Fruit fly (Drosophila melanogaster) whole organism, embryonic: ENCODE data around the gene CG13634.

ENCODE experiments used
- Awh ChIP-seq: fragments of 200-800 bp; sonication (Bioruptor generic); IDR thresholded peaks from 2 replicates; pipeline ENCODE4, ENCODE4 v1.3.6; 2022; ENCODE audit warnings: missing biosample characterization, missing genetic modification characterization
- CG1024 ChIP-seq: fragments of 200-800 bp; sonication (Bioruptor generic); IDR thresholded peaks from 2 replicates; pipeline ENCODE4 v1.3.6; 2022; ENCODE audit warnings: missing biosample characterization, missing genetic modification characterization
- CG15269 ChIP-seq: fragments of 200-800 bp; sonication (Bioruptor generic); optimal IDR thresholded peaks from 2 replicates; lab custom pipeline; 2018; ENCODE audit warnings: missing biosample characterization, mild to moderate bottlenecking, missing genetic modification characterization, moderate library complexity
- CG15696 ChIP-seq: fragments of 200-800 bp; sonication (Bioruptor generic); optimal IDR thresholded peaks from 2 replicates; lab custom pipeline; 2019; ENCODE audit warnings: missing biosample characterization, mild to moderate bottlenecking, missing genetic modification characterization, moderate library complexity
- CG16813 ChIP-seq: fragments of 200-800 bp; sonication (Bioruptor generic); IDR thresholded peaks from 3 replicates; pipeline ENCODE4 v1.3.6; 2022; ENCODE audit warnings: missing biosample characterization, missing genetic modification characterization; ENCODE audit not compliant: partially characterized antibody
- CG31388 ChIP-seq: fragments of 200-800 bp; sonication (Bioruptor generic); optimal IDR thresholded peaks from 2 replicates; lab custom pipeline; 2016; ENCODE audit warnings: missing biosample characterization, missing genetic modification characterization
- CG32532 ChIP-seq: fragments of 200-800 bp; sonication (Bioruptor generic); IDR thresholded peaks from 2 replicates; pipeline ENCODE4 v1.3.6; 2022; ENCODE audit warnings: missing biosample characterization, missing genetic modification characterization
- CG3281 ChIP-seq: fragments of 200-800 bp; sonication (Bioruptor generic); optimal IDR thresholded peaks from 3 replicates; lab custom pipeline; 2017; ENCODE audit warnings: missing biosample characterization, mild to moderate bottlenecking, missing genetic modification characterization
- CG4328 ChIP-seq: fragments of 200-800 bp; sonication (Bioruptor generic); optimal IDR thresholded peaks from 3 replicates; lab custom pipeline; 2017; ENCODE audit warnings: missing biosample characterization, missing genetic modification reagents, missing genetic modification characterization
- CG4617 ChIP-seq: fragments of 200-800 bp; sonication (Bioruptor generic); optimal IDR thresholded peaks from 3 replicates; lab custom pipeline; 2016; ENCODE audit warnings: missing biosample characterization, missing genetic modification characterization, borderline replicate concordance
- CG4707 ChIP-seq: fragments of 200-800 bp; sonication (Bioruptor generic); optimal IDR thresholded peaks from 2 replicates; lab custom pipeline; 2018; ENCODE audit warnings: missing biosample characterization, mild to moderate bottlenecking, missing genetic modification characterization, moderate library complexity
- CG5180 ChIP-seq: fragments of 200-800 bp; sonication (Bioruptor generic); optimal IDR thresholded peaks from 3 replicates; lab custom pipeline; 2017; ENCODE audit warnings: missing biosample characterization, missing genetic modification characterization, mild to moderate bottlenecking, moderate library complexity, missing genetic modification reagents
- CG6254 ChIP-seq: fragments of 200-800 bp; sonication (Bioruptor generic); optimal IDR thresholded peaks from 3 replicates; lab custom pipeline; 2017; ENCODE audit warnings: mild to moderate bottlenecking, missing biosample characterization, missing genetic modification reagents, missing genetic modification characterization
- CG7271 ChIP-seq: fragments of 200-800 bp; sonication (Bioruptor generic); optimal IDR thresholded peaks from 2 replicates; lab custom pipeline; 2018; ENCODE audit warnings: missing biosample characterization, mild to moderate bottlenecking, missing genetic modification characterization, moderate library complexity
- CG7372 ChIP-seq: fragments of 200-800 bp; sonication (Bioruptor generic); IDR thresholded peaks from 2 replicates; pipeline ENCODE4 v1.3.6; 2022; ENCODE audit warnings: missing biosample characterization, missing genetic modification characterization
- CG8290 ChIP-seq, 3 experiments: fragments of 200-800 bp; sonication (Bioruptor generic); optimal IDR thresholded peaks; 2 replicates each; lab custom pipeline; 2016 to 2019; ENCODE audit warnings: missing biosample characterization in 3 of 3, missing genetic modification characterization in 3 of 3, mild to moderate bottlenecking in 2 of 3, moderate library complexity in 1 of 3
- CG9797 ChIP-seq: fragments of 200-800 bp; sonication (Bioruptor generic); optimal IDR thresholded peaks from 3 replicates; lab custom pipeline; 2018; ENCODE audit warnings: missing biosample characterization, mild to moderate bottlenecking, missing genetic modification characterization
- D19A ChIP-seq: fragments of 200-800 bp; optimal IDR thresholded peaks from 3 replicates; lab custom pipeline; 2019; ENCODE audit warnings: missing biosample characterization, mild to moderate bottlenecking, missing genetic modification characterization, moderate library complexity
- Dll ChIP-seq: fragments of 200-800 bp; sonication (Bioruptor generic); IDR thresholded peaks from 4 replicates; pipeline ENCODE4 v1.3.6; 2022; ENCODE audit warnings: missing biosample characterization, missing genetic modification characterization; ENCODE audit not compliant: partially characterized antibody
- Ets97D ChIP-seq: fragments of 200-800 bp; sonication (Bioruptor generic); optimal IDR thresholded peaks from 3 replicates; lab custom pipeline; 2016; ENCODE audit warnings: missing biosample characterization, missing genetic modification characterization
- Fer2 ChIP-seq: fragments of 200-800 bp; sonication (Bioruptor generic); optimal IDR thresholded peaks from 2 replicates; lab custom pipeline; 2018; ENCODE audit warnings: missing biosample characterization, mild to moderate bottlenecking, missing genetic modification characterization, moderate library complexity
- Gsc ChIP-seq: fragments of 200-800 bp; sonication (Bioruptor generic); IDR thresholded peaks from 2 replicates; pipeline ENCODE4 v1.3.6; 2022; ENCODE audit warnings: missing biosample characterization, missing genetic modification characterization
- HmgD ChIP-seq: fragments of 200-800 bp; sonication (Bioruptor generic); optimal IDR thresholded peaks from 3 replicates; lab custom pipeline; 2016; ENCODE audit warnings: missing biosample characterization, missing genetic modification characterization
- Hmr ChIP-seq: fragments of 200-800 bp; sonication (Bioruptor generic); optimal IDR thresholded peaks from 3 replicates; lab custom pipeline; 2017; ENCODE audit warnings: mild to moderate bottlenecking, missing biosample characterization, missing genetic modification reagents, missing genetic modification characterization
- Hr3 ChIP-seq: fragments of 200-800 bp; sonication (Bioruptor generic); optimal IDR thresholded peaks from 3 replicates; lab custom pipeline; 2016; ENCODE audit warnings: missing biosample characterization, missing genetic modification characterization
- NK7.1 ChIP-seq: fragments of 200-800 bp; sonication (Bioruptor generic); optimal IDR thresholded peaks from 3 replicates; lab custom pipeline; 2016; ENCODE audit warnings: missing biosample characterization, missing genetic modification characterization
- Rfx ChIP-seq: fragments of 200-800 bp; sonication (Bioruptor generic); IDR thresholded peaks from 2 replicates; pipeline ENCODE4 v1.3.6; 2022; ENCODE audit warnings: missing biosample characterization, missing genetic modification characterization
- amos ChIP-seq: fragments of 200-800 bp; sonication (Bioruptor generic); IDR thresholded peaks from 2 replicates; pipeline ENCODE4 v1.3.6; 2022; ENCODE audit warnings: missing biosample characterization, missing genetic modification characterization; ENCODE audit not compliant: partially characterized antibody
- ato ChIP-seq: fragments of 200-800 bp; sonication (Bioruptor generic); IDR thresholded peaks from 2 replicates; pipeline ENCODE4 v1.3.6; 2022; ENCODE audit warnings: missing biosample characterization, missing genetic modification characterization; ENCODE audit not compliant: partially characterized antibody
- bowl ChIP-seq: fragments of 200-800 bp; sonication (Bioruptor generic); IDR thresholded peaks from 2 replicates; pipeline ENCODE4 v1.3.6; 2022; ENCODE audit warnings: missing biosample characterization, missing genetic modification characterization
- chinmo ChIP-seq: fragments of 200-800 bp; sonication (Bioruptor generic); IDR thresholded peaks from 4 replicates; pipeline ENCODE4 v1.3.6; 2022; ENCODE audit warnings: missing biosample characterization, missing genetic modification characterization; ENCODE audit not compliant: partially characterized antibody
- crc ChIP-seq: fragments of 200-800 bp; sonication (Bioruptor generic); optimal IDR thresholded peaks from 2 replicates; lab custom pipeline; 2016; ENCODE audit warnings: missing biosample characterization, missing genetic modification characterization
- dmrt99B ChIP-seq: fragments of 200-800 bp; sonication (Bioruptor generic); optimal IDR thresholded peaks from 2 replicates; lab custom pipeline; 2018; ENCODE audit warnings: missing biosample characterization, mild to moderate bottlenecking, missing genetic modification characterization, moderate library complexity
- h ChIP-seq: fragments of >200 bp; optimal IDR thresholded peaks from 2 replicates; lab custom pipeline; 2017
- hbn ChIP-seq: fragments of 200-800 bp; sonication (Bioruptor generic); IDR thresholded peaks from 2 replicates; pipeline ENCODE4 v1.3.6; 2022; ENCODE audit warnings: missing biosample characterization, missing genetic modification characterization; ENCODE audit not compliant: partially characterized antibody
- insv ChIP-seq, 2 experiments: fragments of 200-800 bp; sonication (Bioruptor generic); optimal IDR thresholded peaks; 3 replicates each; lab custom pipeline; 2016 to 2018; ENCODE audit warnings: missing biosample characterization in 2 of 2, missing genetic modification characterization in 2 of 2
- jigr1 ChIP-seq: fragments of 200-800 bp; sonication (Bioruptor generic); IDR thresholded peaks from 3 replicates; pipeline ENCODE4 v1.3.6; 2022; ENCODE audit warnings: missing biosample characterization, missing genetic modification characterization
- kay ChIP-seq: fragments of 200-800 bp; sonication (Bioruptor generic); optimal IDR thresholded peaks from 2 replicates; lab custom pipeline; 2016; ENCODE audit warnings: missing biosample characterization, missing genetic modification characterization
- nerfin-2 ChIP-seq: fragments of 200-800 bp; sonication (Bioruptor generic); IDR thresholded peaks from 2 replicates; pipeline ENCODE4 v1.3.6; 2022; ENCODE audit warnings: missing biosample characterization, missing genetic modification characterization; ENCODE audit not compliant: partially characterized antibody
- org-1 ChIP-seq: fragments of 200-800 bp; sonication (Bioruptor generic); optimal IDR thresholded peaks from 2 replicates; lab custom pipeline; 2017; ENCODE audit warnings: missing biosample characterization, missing genetic modification characterization
- pho ChIP-seq: fragments of 200-800 bp; sonication (Bioruptor generic); optimal IDR thresholded peaks from 2 replicates; lab custom pipeline; 2016; ENCODE audit warnings: missing biosample characterization, missing genetic modification characterization
- rib ChIP-seq: fragments of 200-800 bp; sonication (Bioruptor generic); IDR thresholded peaks from 2 replicates; pipeline ENCODE4 v1.3.6; 2022; ENCODE audit warnings: missing biosample characterization, missing genetic modification characterization
- sima ChIP-seq: fragments of 200-800 bp; sonication (Bioruptor generic); optimal IDR thresholded peaks from 2 replicates; lab custom pipeline; 2016; ENCODE audit warnings: missing biosample characterization, missing genetic modification characterization
- sisA ChIP-seq: fragments of 200-800 bp; sonication (Bioruptor generic); IDR thresholded peaks from 2 replicates; pipeline ENCODE4 v1.3.6; 2022; ENCODE audit warnings: missing biosample characterization, missing genetic modification characterization
- sqz ChIP-seq: fragments of 200-800 bp; sonication (Bioruptor generic); optimal IDR thresholded peaks from 3 replicates; lab custom pipeline; 2018; ENCODE audit warnings: missing biosample characterization, mild to moderate bottlenecking, missing genetic modification characterization
- stc ChIP-seq: fragments of 200-800 bp; sonication (Bioruptor generic); IDR thresholded peaks from 2 replicates; pipeline ENCODE4 v1.3.6; 2022; ENCODE audit warnings: missing biosample characterization, missing genetic modification characterization
- tgo ChIP-seq: fragments of 200-800 bp; sonication (Bioruptor generic); IDR thresholded peaks from 3 replicates; pipeline ENCODE4 v1.3.6; 2022; ENCODE audit warnings: missing biosample characterization, missing genetic modification characterization
- tll ChIP-seq, 2 experiments: fragments of 200-800 bp in 1 of 2; fragments of >200 bp in 1 of 2; sonication (Bioruptor generic) in 1 of 2; optimal IDR thresholded peaks; 2 replicates each; lab custom pipeline; 2017 to 2019; ENCODE audit warnings: missing biosample characterization in 2 of 2, missing genetic modification characterization in 2 of 2, mild to moderate bottlenecking in 1 of 2, moderate library complexity in 1 of 2
- zen ChIP-seq: fragments of 200-800 bp; sonication (Bioruptor generic); optimal IDR thresholded peaks from 3 replicates; lab custom pipeline; 2018; ENCODE audit warnings: missing biosample characterization, mild to moderate bottlenecking, missing genetic modification characterization, moderate library complexity

Gene CG13634

DNA sequence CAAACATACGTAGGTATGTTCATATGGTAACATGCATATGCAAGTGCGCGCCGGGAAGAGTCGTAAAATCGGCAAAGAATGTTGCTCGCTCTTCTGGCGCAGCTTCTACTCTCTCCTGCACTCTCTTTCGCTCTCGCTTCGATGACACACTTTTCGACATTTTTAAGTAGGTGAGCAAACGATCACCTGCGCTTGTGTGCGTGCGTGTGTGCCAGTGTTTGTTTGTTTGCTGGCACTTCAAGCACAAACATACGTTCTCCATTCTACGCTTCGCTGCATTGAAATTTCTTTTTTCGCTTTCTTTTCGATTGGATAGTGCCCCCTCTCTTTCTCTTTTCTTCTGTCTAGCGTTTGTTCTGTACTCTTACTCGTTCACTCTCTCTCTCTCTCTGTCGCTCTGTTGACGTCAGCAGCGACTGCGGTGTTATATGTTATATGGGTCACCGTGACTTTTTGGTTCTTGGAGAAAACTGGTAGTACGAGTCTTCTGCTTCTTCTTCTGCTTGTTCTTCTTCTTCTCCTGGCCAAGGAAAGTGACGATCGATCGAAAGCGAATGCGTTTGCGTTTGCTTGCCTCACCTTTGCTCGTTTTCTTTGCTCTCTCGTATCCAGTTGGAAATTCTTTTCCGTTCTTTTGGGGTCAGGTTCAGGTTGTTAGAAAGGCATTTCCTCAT, 22.1 kb downstream of the CG13634 start (continued):
- TF ChIP-seq CG6254 (GFP tag; lab: Kevin White, UChicago) (peak; percentile 47), tll (GFP tag; optimal IDR thresholded peaks at IDR 0.05; lab: Kevin White, UChicago) (no peak), hbn (GFP tag; lab: Robert Waterston, UW) (0 out of 2 replicates have a peak, but pooled peaks have one; percentile 13), Dll (GFP tag; lab: Robert Waterston, UW) (no peak), Ets97D (GFP tag; lab: Kevin White, UChicago) (no peak), CG1024 (GFP tag; lab: Robert Waterston, UW) (no peak), CG4707 (GFP tag; lab: Kevin White, UChicago) (no peak), Hmr (GFP tag; lab: Kevin White, UChicago) (no peak), D19A (tag; lab: Kevin White, UChicago) (no peak), sisA (GFP tag; lab: Robert Waterston, UW) (no peak), ato (GFP tag; lab: Robert Waterston, UW) (no peak), CG8290 (GFP tag; optimal IDR thresholded peaks at IDR 0.05; lab: Kevin White, UChicago) (no peak), CG8290 (tag; optimal IDR thresholded peaks at IDR 0.05; lab: Kevin White, UChicago) (peak in 1 of 2 experiments; percentile 35), Gsc (no peak), nerfin-2 (no peak), CG4617 (GFP tag; lab: Kevin White, UChicago) (no peak), chinmo (GFP tag; lab: Robert Waterston, UW) (no peak), HmgD (GFP tag; lab: Kevin White, UChicago) (no peak), h (lab: Kevin White, UChicago) (no peak), bowl (no peak), CG16813 (GFP tag; lab: Robert Waterston, UW) (no peak), CG32532 (GFP tag; lab: Robert Waterston, UW) (no peak), CG15696 (tag; lab: Kevin White, UChicago) (no peak), kay (no peak), jigr1 (GFP tag; lab: Robert Waterston, UW) (no peak), crc (GFP tag; lab: Kevin White, UChicago) (no peak), NK7.1 (GFP tag; lab: Kevin White, UChicago) (no peak), CG4328 (no peak), CG15269 (tag; lab: Kevin White, UChicago) (no peak), tgo (GFP tag; lab: Robert Waterston, UW) (no peak), Hr3 (GFP tag; lab: Kevin White, UChicago) (no peak), CG9797 (no peak), Fer2 (tag; lab: Kevin White, UChicago) (no peak), sqz (GFP tag; lab: Kevin White, UChicago) (peak; percentile 40), CG5180 (GFP tag; lab: Kevin White, UChicago) (no peak), CG7372 (GFP tag; lab: Robert Waterston, UW) (no peak), CG7271 (tag; lab: Kevin White, UChicago) (no peak), sima (no peak), rib (GFP tag; lab: Robert Waterston, UW) (no peak), org-1 (GFP tag; lab: Kevin White, UChicago) (no peak), amos (GFP tag; lab: Robert Waterston, UW) (no peak), Awh (no peak), CG31388 (GFP tag; lab: Kevin White, UChicago) (no peak), stc (no peak), insv (GFP tag; optimal IDR thresholded peaks at IDR 0.05; lab: Kevin White, UChicago) (no peak), CG3281 (no peak), Rfx (GFP tag; lab: Robert Waterston, UW) (no peak), zen (tag; lab: Kevin White, UChicago) (no peak), dmrt99B (tag; lab: Kevin White, UChicago) (no peak), pho (GFP tag; lab: Kevin White, UChicago) (no peak)
